Worm (Caenorhabditis elegans) whole organism, young adult: ENCODE results near the gene pcp-1.
A peak's percentile ranks its signal among the peaks of the same experiment; 100 is the strongest.

Experiments used
- B0035.1 ChIP-seq: sonication (generic microtip); optimal IDR thresholded peaks from 2 replicates; lab custom pipeline; 2016; ENCODE audit warnings: missing genetic modification characterization, mild to moderate bottlenecking, missing compliant biosample characterization, missing genotype, missing genetic modification reagents
- C06A6.2 ChIP-seq: fragments of 200-800 bp; sonication (Bioruptor generic); conservative IDR thresholded peaks from 2 replicates; pipeline ENCODE4 v1.3.6; 2022; ENCODE audit warnings: missing genetic modification characterization, missing compliant biosample characterization
- F10E7.11 ChIP-seq: sonication (generic microtip); optimal IDR thresholded peaks from 2 replicates; lab custom pipeline; 2017; ENCODE audit warnings: mild to moderate bottlenecking, missing genetic modification characterization, moderate library complexity, missing compliant biosample characterization
- F23B12.7 ChIP-seq: sonication (generic microtip); optimal IDR thresholded peaks from 2 replicates; lab custom pipeline; 2017; ENCODE audit warnings: missing genetic modification characterization, mild to moderate bottlenecking, missing compliant biosample characterization, antibody characterized with exemption, moderate library complexity; ENCODE audit not compliant: insufficient read depth
- F39B2.1 ChIP-seq: fragments of 200-800 bp; sonication (Bioruptor generic); IDR thresholded peaks from 2 replicates; pipeline ENCODE4 v1.3.6; 2022; ENCODE audit warnings: missing genetic modification reagents, missing genetic modification characterization, missing compliant biosample characterization
- F49E8.2 ChIP-seq: sonication (generic microtip); optimal IDR thresholded peaks from 3 replicates; lab custom pipeline; 2017; ENCODE audit warnings: missing genetic modification characterization, mild to moderate bottlenecking, missing compliant biosample characterization, antibody characterized with exemption, moderate library complexity; ENCODE audit not compliant: insufficient read depth
- T26A5.8 ChIP-seq: sonication (generic microtip); optimal IDR thresholded peaks from 2 replicates; lab custom pipeline; 2016; ENCODE audit warnings: missing genetic modification characterization, missing compliant biosample characterization
- Y53F4B.3 ChIP-seq: fragments of 200-800 bp; sonication (Bioruptor generic); IDR thresholded peaks from 2 replicates; pipeline ENCODE4 v1.3.6; 2022; ENCODE audit warnings: missing genetic modification reagents, missing genetic modification characterization, missing compliant biosample characterization
- Y53G8AR.9 ChIP-seq: fragments of 200-800 bp; sonication (Bioruptor generic); conservative IDR thresholded peaks from 2 replicates; pipeline ENCODE4 v1.3.6; 2022; ENCODE audit warnings: missing genetic modification reagents, missing genetic modification characterization, missing compliant biosample characterization
- Y56A3A.18 ChIP-seq: fragments of 200-800 bp; sonication (Bioruptor generic); IDR thresholded peaks from 2 replicates; pipeline ENCODE4 v1.3.6; 2022; ENCODE audit warnings: missing genetic modification reagents, missing genetic modification characterization, missing compliant biosample characterization
- Y67H2A.10 ChIP-seq: fragments of 200-800 bp; sonication (Bioruptor generic); conservative IDR thresholded peaks from 2 replicates; pipeline ENCODE4 v1.3.6; 2022; ENCODE audit warnings: missing genetic modification reagents, missing genetic modification characterization, missing compliant biosample characterization
- atf-7 ChIP-seq: sonication (generic microtip); optimal IDR thresholded peaks from 2 replicates; lab custom pipeline; 2017; ENCODE audit warnings: mild to moderate bottlenecking, missing genetic modification characterization, missing compliant biosample characterization
- attf-5 ChIP-seq: fragments of 200-800 bp; sonication (Bioruptor generic); optimal IDR thresholded peaks from 2 replicates; lab custom pipeline; 2018; ENCODE audit warnings: mild to moderate bottlenecking, missing genetic modification characterization, missing compliant biosample characterization
- bed-1 ChIP-seq: fragments of 200-800 bp; sonication (Bioruptor generic); IDR thresholded peaks from 2 replicates; pipeline ENCODE4 v1.3.6; 2022; ENCODE audit warnings: missing genetic modification reagents, missing genetic modification characterization, missing compliant biosample characterization
- cebp-1 ChIP-seq, 2 experiments: fragments of 200-800 bp in 1 of 2; sonication (Bioruptor generic) in 1 of 2; sonication (generic microtip) in 1 of 2; IDR thresholded peaks in 1 of 2; optimal IDR thresholded peaks in 1 of 2; 2 replicates each; pipeline versions ENCODE4 v1.3.6 to Lab custom; 2017 to 2022; ENCODE audit warnings: missing compliant biosample characterization in 2 of 2, missing genetic modification characterization in 2 of 2, mild to moderate bottlenecking in 1 of 2, missing genetic modification reagents in 1 of 2, moderate library complexity in 1 of 2
- ceh-27 ChIP-seq: fragments of 200-800 bp; sonication (Bioruptor generic); optimal IDR thresholded peaks from 2 replicates; lab custom pipeline; 2018; ENCODE audit warnings: mild to moderate bottlenecking, missing genetic modification characterization, moderate library complexity, missing compliant biosample characterization
- ceh-58 ChIP-seq: fragments of 200-800 bp; sonication (Bioruptor generic); IDR thresholded peaks from 2 replicates; pipeline ENCODE4 v1.3.6; 2022; ENCODE audit warnings: missing genetic modification characterization, missing compliant biosample characterization
- ceh-91 ChIP-seq: fragments of 200-800 bp; sonication (Bioruptor generic); IDR thresholded peaks from 2 replicates; pipeline ENCODE4 v1.3.6; 2022; ENCODE audit warnings: missing genetic modification reagents, missing genetic modification characterization, missing compliant biosample characterization
- dpff-1 ChIP-seq: sonication (generic microtip); optimal IDR thresholded peaks from 2 replicates; lab custom pipeline; 2017; ENCODE audit warnings: mild to moderate bottlenecking, missing genetic modification characterization, missing compliant biosample characterization
- dpl-1 ChIP-seq: fragments of 150-350 bp; optimal IDR thresholded peaks from 2 replicates; lab custom pipeline; 2014; ENCODE audit warnings: missing biosample characterization, missing genetic modification reagents, missing genetic modification characterization
- efl-1 ChIP-seq: fragments of 150-350 bp; optimal IDR thresholded peaks from 2 replicates; lab custom pipeline; 2014; ENCODE audit warnings: missing biosample characterization, missing genetic modification reagents, missing genetic modification characterization
- ets-4 ChIP-seq: fragments of 200-800 bp; sonication (Bioruptor generic); optimal IDR thresholded peaks from 2 replicates; lab custom pipeline; 2018; ENCODE audit warnings: mild to moderate bottlenecking, missing genetic modification characterization, missing compliant biosample characterization
- gei-17 ChIP-seq: fragments of 200-800 bp; sonication (Bioruptor generic); optimal IDR thresholded peaks from 2 replicates; lab custom pipeline; 2018; ENCODE audit warnings: mild to moderate bottlenecking, missing genetic modification characterization, missing compliant biosample characterization
- hlh-12 ChIP-seq: sonication (generic microtip); optimal IDR thresholded peaks from 2 replicates; lab custom pipeline; 2016; ENCODE audit warnings: missing genetic modification characterization, missing compliant biosample characterization
- hlh-26 ChIP-seq: fragments of 200-800 bp; sonication (Bioruptor generic); conservative IDR thresholded peaks from 2 replicates; pipeline ENCODE4 v1.3.6; 2022; ENCODE audit warnings: missing genetic modification reagents, missing genetic modification characterization, missing compliant biosample characterization
- hmg-1.2 ChIP-seq: fragments of 200-800 bp; sonication (Bioruptor generic); IDR thresholded peaks from 2 replicates; pipeline ENCODE4 v1.3.6; 2022; ENCODE audit warnings: missing genetic modification reagents, missing genetic modification characterization, missing compliant biosample characterization
- hsf-1 ChIP-seq: fragments of 200-800 bp; sonication (Bioruptor generic); IDR thresholded peaks from 2 replicates; pipeline ENCODE4 v1.3.6; 2022; ENCODE audit warnings: missing genetic modification reagents, missing genetic modification characterization, missing compliant biosample characterization
- lag-1 ChIP-seq: fragments of 200-800 bp; sonication (Bioruptor generic); IDR thresholded peaks from 2 replicates; pipeline ENCODE4 v1.3.6; 2022; ENCODE audit warnings: missing genetic modification reagents, missing genetic modification characterization, missing compliant biosample characterization
- let-607 ChIP-seq, 2 experiments: fragments of 200-800 bp in 1 of 2; sonication (Bioruptor generic) in 1 of 2; sonication (generic microtip) in 1 of 2; optimal IDR thresholded peaks; 2 replicates each; lab custom pipeline; 2016 to 2018; ENCODE audit warnings: mild to moderate bottlenecking in 2 of 2, missing compliant biosample characterization in 2 of 2, missing genetic modification characterization in 2 of 2, moderate library complexity in 2 of 2, missing genotype in 1 of 2
- lin-35 ChIP-seq, 3 experiments: fragments of 150-350 bp in 2 of 3; sonication (generic microtip) in 1 of 3; optimal IDR thresholded peaks; 2 replicates each; lab custom pipeline; 2014 to 2018; ENCODE audit warnings: missing biosample characterization in 3 of 3, missing genetic modification characterization in 3 of 3, missing genetic modification reagents in 3 of 3
- madf-8 ChIP-seq: fragments of 200-800 bp; sonication (Bioruptor generic); conservative IDR thresholded peaks from 2 replicates; pipeline ENCODE4 v1.3.6; 2022; ENCODE audit warnings: missing genetic modification reagents, missing genetic modification characterization, missing compliant biosample characterization
- mxl-1 ChIP-seq: sonication (generic microtip); optimal IDR thresholded peaks from 2 replicates; lab custom pipeline; 2016; ENCODE audit warnings: missing genetic modification characterization, missing compliant biosample characterization
- nfyb-1 ChIP-seq: fragments of 200-800 bp; sonication (Bioruptor generic); IDR thresholded peaks from 2 replicates; pipeline ENCODE4 v1.3.6; 2022; ENCODE audit warnings: missing genetic modification reagents, missing genetic modification characterization, missing compliant biosample characterization
- nhr-179 ChIP-seq: sonication (generic microtip); optimal IDR thresholded peaks from 2 replicates; lab custom pipeline; 2016; ENCODE audit warnings: mild to moderate bottlenecking, missing genetic modification characterization, missing compliant biosample characterization
- nhr-27 ChIP-seq: fragments of 200-800 bp; sonication (Bioruptor generic); optimal IDR thresholded peaks from 2 replicates; lab custom pipeline; 2018; ENCODE audit warnings: mild to moderate bottlenecking, missing genetic modification characterization, moderate library complexity, missing compliant biosample characterization
- nhr-80 ChIP-seq: sonication (generic microtip); optimal IDR thresholded peaks from 2 replicates; lab custom pipeline; 2016; ENCODE audit warnings: missing genetic modification characterization, missing compliant biosample characterization
- nhr-90 ChIP-seq: sonication (generic microtip); optimal IDR thresholded peaks from 2 replicates; lab custom pipeline; 2016; ENCODE audit warnings: missing genotype, mild to moderate bottlenecking, missing genetic modification characterization, missing compliant biosample characterization
- pha-4 ChIP-seq: fragments of 150-350 bp; sonication (generic microtip); optimal IDR thresholded peaks from 2 replicates; lab custom pipeline; 2014; ENCODE audit warnings: missing biosample characterization, missing genetic modification reagents, missing genetic modification characterization
- repo-1 ChIP-seq: sonication (generic microtip); optimal IDR thresholded peaks from 2 replicates; lab custom pipeline; 2017; ENCODE audit warnings: mild to moderate bottlenecking, missing genetic modification characterization, missing compliant biosample characterization
- snpc-4 ChIP-seq, 5 experiments: fragments of 150-350 bp in 1 of 5; sonication (generic microtip) in 4 of 5; optimal IDR thresholded peaks; 2 replicates each; lab custom pipeline; 2014 to 2018; ENCODE audit warnings: missing genetic modification characterization in 5 of 5, missing biosample characterization in 3 of 5, antibody characterized with exemption in 2 of 5, mild to moderate bottlenecking in 2 of 5, missing compliant biosample characterization in 2 of 5, missing genotype in 2 of 5, moderate library complexity in 2 of 5, missing genetic modification reagents in 1 of 5
- sptf-2 ChIP-seq: fragments of 200-800 bp; sonication (Bioruptor generic); optimal IDR thresholded peaks from 2 replicates; lab custom pipeline; 2018; ENCODE audit warnings: mild to moderate bottlenecking, missing genetic modification characterization, missing compliant biosample characterization
- zfh-2 ChIP-seq: fragments of 200-800 bp; sonication (Bioruptor generic); conservative IDR thresholded peaks from 2 replicates; pipeline ENCODE4 v1.3.6; 2022; ENCODE audit warnings: missing genetic modification reagents, missing genetic modification characterization, missing compliant biosample characterization
- ztf-18 ChIP-seq: sonication (generic microtip); optimal IDR thresholded peaks from 2 replicates; lab custom pipeline; 2016; ENCODE audit warnings: missing genotype, mild to moderate bottlenecking, missing genetic modification characterization, missing compliant biosample characterization
- ztf-22 ChIP-seq: fragments of 200-800 bp; sonication (Bioruptor generic); optimal IDR thresholded peaks from 2 replicates; lab custom pipeline; 2018; ENCODE audit warnings: mild to moderate bottlenecking, missing genetic modification characterization, moderate library complexity, missing compliant biosample characterization
- ztf-26 ChIP-seq: sonication (generic microtip); optimal IDR thresholded peaks from 2 replicates; lab custom pipeline; 2017; ENCODE audit warnings: missing genetic modification characterization, missing compliant biosample characterization
- ztf-3 ChIP-seq: fragments of 200-800 bp; sonication (Bioruptor generic); optimal IDR thresholded peaks from 2 replicates; lab custom pipeline; 2018; ENCODE audit warnings: mild to moderate bottlenecking, missing genetic modification characterization, missing compliant biosample characterization

Gene pcp-1

ce11 chrIII:7726500-7726899, 32.2 kb upstream of the pcp-1 start:
- TF ChIP-seq hlh-26 (no peak), mxl-1 (tag; lab: Kevin White, UChicago) (no peak), ztf-18 (tag; lab: Kevin White, UChicago) (no peak), F23B12.7 (tag; lab: Kevin White, UChicago) (no peak), hlh-12 (no peak), atf-7 (tag; lab: Kevin White, UChicago) (no peak), ceh-91 (GFP tag; lab: Robert Waterston, UW) (no peak), nfyb-1 (GFP tag; lab: Robert Waterston, UW) (no peak), efl-1 (GFP tag; lab: Kevin White, UChicago) (no peak), let-607 (tag; optimal IDR thresholded peaks at IDR 0.05; lab: Kevin White, UChicago) (no peak), Y56A3A.18 (no peak), F39B2.1 (GFP tag; lab: Robert Waterston, UW) (no peak), nhr-179 (tag; lab: Kevin White, UChicago) (no peak), lin-35 (GFP tag; optimal IDR thresholded peaks at IDR 0.05; lab: Kevin White, UChicago) (no peak), ceh-27 (GFP tag; lab: Kevin White, UChicago) (no peak), T26A5.8 (tag; lab: Kevin White, UChicago) (no peak), Y53F4B.3 (GFP tag; lab: Robert Waterston, UW) (no peak)

ce11 chrIII:7728494-7728893, 30.2 kb upstream of the pcp-1 start:
- TF ChIP-seq lag-1, result no peak
- TF ChIP-seq zfh-2 (GFP tag; lab: Robert Waterston, UW), result no peak
- no peak for TF ChIP-seq gei-17 (GFP tag; lab: Kevin White, UChicago)
- no peak for TF ChIP-seq Y67H2A.10 (GFP tag; lab: Robert Waterston, UW)
- TF ChIP-seq sptf-2 (GFP tag; lab: Kevin White, UChicago), result no peak
- TF ChIP-seq pha-4, result no peak
- TF ChIP-seq cebp-1 (GFP tag; IDR thresholded peaks at IDR 0.05; lab: Robert Waterston, UW), result no peak
- no peak for TF ChIP-seq cebp-1 (tag; optimal IDR thresholded peaks at IDR 0.05; lab: Kevin White, UChicago)
- no peak for TF ChIP-seq snpc-4 (GFP tag; optimal IDR thresholded peaks at IDR 0.05; lab: Kevin White, UChicago)
- TF ChIP-seq snpc-4 (tag; optimal IDR thresholded peaks at IDR 0.05; lab: Kevin White, UChicago), result no peak
- no peak for TF ChIP-seq madf-8 (GFP tag; lab: Robert Waterston, UW)
- peak; percentile 90 for TF ChIP-seq nhr-80
- TF ChIP-seq nhr-27, result no peak
- TF ChIP-seq ztf-3, result no peak
- TF ChIP-seq dpff-1 (tag; lab: Kevin White, UChicago), result no peak
- TF ChIP-seq F23B12.7 (tag; lab: Kevin White, UChicago), result no peak
- no peak for TF ChIP-seq efl-1 (GFP tag; lab: Kevin White, UChicago)
- no peak for TF ChIP-seq F10E7.11 (tag; lab: Kevin White, UChicago)
- no peak for TF ChIP-seq B0035.1
- TF ChIP-seq hmg-1.2 (GFP tag; lab: Robert Waterston, UW), result peak; percentile 42; the same call in 1 of the 2 replicates
- TF ChIP-seq ceh-58, result no peak
- no peak for TF ChIP-seq nhr-179 (tag; lab: Kevin White, UChicago)
- peak; percentile 75 for TF ChIP-seq ztf-22 (GFP tag; lab: Kevin White, UChicago)
- TF ChIP-seq F49E8.2 (tag; lab: Kevin White, UChicago), result no peak
- no peak for TF ChIP-seq Y53G8AR.9 (GFP tag; lab: Robert Waterston, UW)
- TF ChIP-seq ztf-26 (tag; lab: Kevin White, UChicago), result peak; percentile 6
- no peak for TF ChIP-seq C06A6.2 (GFP tag; lab: Robert Waterston, UW)
- TF ChIP-seq bed-1, result no peak
- TF ChIP-seq nhr-90 (tag; lab: Kevin White, UChicago), result peak; percentile 33
- no peak for TF ChIP-seq dpl-1
- TF ChIP-seq repo-1 (tag; lab: Kevin White, UChicago), result peak; percentile 39
- TF ChIP-seq attf-5, result peak; percentile 58
- peak; percentile 20; the same call in 1 of the 2 replicates for TF ChIP-seq hsf-1
- TF ChIP-seq ets-4, result peak; percentile 54
